ENCODE assay signal across 2 worm cellular contexts in the genomic region with DNA sequence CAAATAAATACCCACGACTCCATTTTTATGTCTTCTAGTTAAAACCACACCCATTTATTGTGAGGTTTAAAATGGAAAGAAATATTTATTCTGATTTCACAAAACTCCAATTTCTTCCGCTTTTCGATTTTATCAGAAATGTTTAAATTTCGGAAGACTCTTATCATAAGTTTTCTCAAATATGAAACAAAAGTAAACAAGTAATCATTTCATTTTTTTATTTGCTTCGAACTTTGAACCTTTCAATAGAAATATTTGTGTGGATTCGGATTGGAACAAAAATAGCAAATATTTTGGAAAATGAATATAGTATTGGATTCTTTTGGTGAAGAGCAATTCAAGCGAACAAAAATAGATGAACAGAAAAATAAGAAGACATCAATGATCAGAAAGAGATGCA.
A peak's percentile ranks its signal among the peaks of the same experiment; 100 is the strongest.
TF ChIP-seq lines count a peak whose summit lies in the region.

No protein-coding gene starts in this region.

TF ChIP-seq in whole organism, L3 larva, 47 proteins besides CTCF, POLR2A, EP300 and RAD21:
- TF ChIP-seq ZK546.5 (tag; optimal IDR thresholded peaks at IDR 0.05; lab: Kevin White, UChicago) = no peak
- peak; percentile 91 for TF ChIP-seq pha-4 (tag; optimal IDR thresholded peaks at IDR 0.05; lab: Kevin White, UChicago)
- TF ChIP-seq skn-1 (tag; optimal IDR thresholded peaks at IDR 0.05; lab: Kevin White, UChicago) = no peak
TF ChIP-seq in whole organism, L3 larva: peak in this region for 1.

TF ChIP-seq in whole organism, L4 larva, 104 proteins besides CTCF, POLR2A, EP300 and RAD21:
- no peak for TF ChIP-seq nhr-28 (tag; optimal IDR thresholded peaks at IDR 0.05; lab: Kevin White, UChicago)
- TF ChIP-seq daf-16 (GFP tag; optimal IDR thresholded peaks at IDR 0.05; lab: Kevin White, UChicago) = no peak
- TF ChIP-seq daf-16 (tag; optimal IDR thresholded peaks at IDR 0.05; lab: Kevin White, UChicago) = peak; percentile 83
TF ChIP-seq in whole organism, L4 larva: peak in this region for 1.
